Fruit fly (Drosophila melanogaster) whole organism, pupa: Measurements from ENCODE around the gene CG6013.
A peak's percentile ranks its signal among the peaks of the same experiment; 100 is the strongest.

Experiments used
- CG12605 ChIP-seq: fragments of 200-800 bp; sonication (Bioruptor generic); IDR thresholded peaks from 2 replicates; pipeline ENCODE4 v1.3.6; 2022; ENCODE audit warnings: missing biosample characterization, missing genetic modification characterization
- CG14655 ChIP-seq: fragments of 200-800 bp; sonication (Bioruptor generic); optimal IDR thresholded peaks from 3 replicates; lab custom pipeline; 2017; ENCODE audit warnings: mild to moderate bottlenecking, missing biosample characterization, missing genetic modification reagents, missing genetic modification characterization
- CG15710 ChIP-seq: fragments of 200-800 bp; sonication (Bioruptor generic); optimal IDR thresholded peaks from 2 replicates; lab custom pipeline; 2018; ENCODE audit warnings: missing biosample characterization, mild to moderate bottlenecking, missing genetic modification characterization, moderate library complexity
- CG17806 ChIP-seq: fragments of 200-800 bp; sonication (Bioruptor generic); optimal IDR thresholded peaks from 2 replicates; lab custom pipeline; 2018; ENCODE audit warnings: missing biosample characterization, mild to moderate bottlenecking, missing genetic modification characterization, moderate library complexity
- CG32121 ChIP-seq: fragments of 200-800 bp; sonication (Bioruptor generic); IDR thresholded peaks from 2 replicates; pipeline ENCODE4 v1.3.6; 2022; ENCODE audit warnings: missing biosample characterization, missing genetic modification characterization
- CG34367 ChIP-seq: fragments of 200-800 bp; sonication (Bioruptor generic); optimal IDR thresholded peaks from 2 replicates; lab custom pipeline; 2018; ENCODE audit warnings: missing biosample characterization, mild to moderate bottlenecking, missing genetic modification characterization
- CG4496 ChIP-seq: fragments of 200-800 bp; sonication (Bioruptor generic); IDR thresholded peaks from 3 replicates; pipeline ENCODE4 v1.3.6; 2022; ENCODE audit warnings: missing biosample characterization, missing genetic modification characterization
- CG8159 ChIP-seq: fragments of 200-800 bp; sonication (Bioruptor generic); optimal IDR thresholded peaks from 3 replicates; lab custom pipeline; 2018; ENCODE audit warnings: missing biosample characterization, mild to moderate bottlenecking, missing genetic modification characterization, moderate library complexity
- CG8301 ChIP-seq: fragments of 200-800 bp; sonication (Bioruptor generic); optimal IDR thresholded peaks from 2 replicates; lab custom pipeline; 2018; ENCODE audit warnings: missing biosample characterization, mild to moderate bottlenecking, missing genetic modification characterization
- EcR ChIP-seq: fragments of 200-800 bp; sonication (Bioruptor generic); optimal IDR thresholded peaks from 3 replicates; lab custom pipeline; 2019; ENCODE audit warnings: missing biosample characterization, missing genetic modification characterization, mild to moderate bottlenecking, moderate library complexity, missing genetic modification reagents
- Ets98B ChIP-seq: fragments of 200-800 bp; sonication (Bioruptor generic); IDR thresholded peaks from 2 replicates; pipeline ENCODE4 v1.3.6; 2022; ENCODE audit warnings: missing biosample characterization, missing genetic modification characterization
- Pif1B ChIP-seq: fragments of 200-800 bp; sonication (Bioruptor generic); optimal IDR thresholded peaks from 3 replicates; lab custom pipeline; 2016; ENCODE audit warnings: missing biosample characterization, missing genetic modification characterization

- TF ChIP-seq CG14655 (GFP tag; lab: Kevin White, UChicago) (peak; percentile 85), CG15710 (peak; percentile 40), Pif1B (GFP tag; lab: Kevin White, UChicago) (peak; percentile 71), CG34367 (peak; percentile 35), CG8159 (tag; lab: Kevin White, UChicago) (peak; percentile 52), CG8301 (peak; percentile 76), CG12605 (GFP tag; lab: Robert Waterston, UW) (peak; percentile 67), EcR (GFP tag; lab: Kevin White, UChicago) (no peak), CG4496 (GFP tag; lab: Robert Waterston, UW) (peak; percentile 91), Ets98B (GFP tag; lab: Robert Waterston, UW) (peak; percentile 79), CG17806 (tag; lab: Kevin White, UChicago) (peak; percentile 68), CG32121 (peak; percentile 62)
Measured at dm6 chr3R:19074207-19074606, 42.9 kb downstream of the CG6013 start.
